Worm (Caenorhabditis elegans): ENCODE measurements around the gene C02B10.4.

DNA sequence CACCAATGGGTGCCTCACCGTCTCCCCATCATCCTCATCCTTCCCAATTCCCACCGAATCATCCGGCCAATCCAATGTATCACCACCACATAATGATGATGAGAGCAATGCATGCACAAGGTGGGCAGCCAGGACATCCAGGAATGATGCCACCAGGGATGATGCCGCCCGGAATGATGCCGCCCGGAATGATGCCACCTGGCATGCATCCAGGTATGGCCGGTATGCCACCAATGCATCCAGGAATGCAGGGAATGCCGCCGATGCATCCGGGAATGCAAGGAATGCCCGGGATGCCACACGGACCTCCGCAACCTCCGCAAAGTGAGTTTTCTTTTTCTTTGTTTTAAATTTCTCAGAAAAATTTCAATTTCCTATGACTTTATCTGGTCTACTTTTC lies 5.6 kb upstream of the C02B10.4 start:
- TF ChIP-seq sptf-1 (tag; optimal IDR thresholded peaks at IDR 0.05) = no peak
- TF ChIP-seq nhr-76 (tag; optimal IDR thresholded peaks at IDR 0.05) = no peak
- no peak for TF ChIP-seq nhr-2 (tag; optimal IDR thresholded peaks at IDR 0.05)
- TF ChIP-seq blmp-1 (tag; optimal IDR thresholded peaks at IDR 0.05) = no peak
- TF ChIP-seq lsy-2 (tag; optimal IDR thresholded peaks at IDR 0.05) = no peak

All from whole organism, mixed stage, embryonic.